Worm (Caenorhabditis elegans) whole organism, L2 larva: Measurements from ENCODE around the gene ZK180.5.

Experiments
- aly-2 ChIP-seq: fragments of 150-350 bp; optimal IDR thresholded peaks from 2 replicates; lab custom pipeline; 2014; ENCODE audit warnings: missing biosample characterization, missing genetic modification characterization
- blmp-1 ChIP-seq: sonication (generic microtip); optimal IDR thresholded peaks from 2 replicates; lab custom pipeline; 2017; ENCODE audit warnings: missing genetic modification characterization, mild to moderate bottlenecking, missing compliant biosample characterization, antibody characterized with exemption, moderate library complexity; ENCODE audit not compliant: insufficient read depth
- crh-2 ChIP-seq: sonication (generic microtip); optimal IDR thresholded peaks from 2 replicates; lab custom pipeline; 2017; ENCODE audit warnings: missing biosample characterization, missing genetic modification characterization
- dmd-4 ChIP-seq: sonication (generic microtip); optimal IDR thresholded peaks from 2 replicates; lab custom pipeline; 2017; ENCODE audit warnings: missing biosample characterization, missing genetic modification characterization
- lin-13 ChIP-seq: fragments of 150-350 bp; optimal IDR thresholded peaks from 2 replicates; lab custom pipeline; 2014; ENCODE audit warnings: missing biosample characterization, missing genetic modification reagents, missing genetic modification characterization
- mdl-1 ChIP-seq, 2 experiments: fragments of 150-350 bp in 1 of 2; sonication (generic microtip) in 1 of 2; optimal IDR thresholded peaks; 2 replicates each; lab custom pipeline; 2017; ENCODE audit warnings: missing biosample characterization in 2 of 2, missing genetic modification characterization in 2 of 2
- nhr-11 ChIP-seq: fragments of 150-350 bp; optimal IDR thresholded peaks from 2 replicates; lab custom pipeline; 2014; ENCODE audit warnings: missing biosample characterization, missing genetic modification characterization
- nhr-237 ChIP-seq: fragments of 150-350 bp; optimal IDR thresholded peaks from 2 replicates; lab custom pipeline; 2014; ENCODE audit warnings: missing biosample characterization, missing genetic modification characterization
- nhr-77 ChIP-seq: fragments of 150-350 bp; optimal IDR thresholded peaks from 2 replicates; lab custom pipeline; 2014; ENCODE audit warnings: missing biosample characterization, missing genetic modification characterization
- unc-62 ChIP-seq: fragments of 150-350 bp; optimal IDR thresholded peaks from 2 replicates; lab custom pipeline; 2014; ENCODE audit warnings: missing biosample characterization, missing genetic modification reagents, missing genetic modification characterization
- ztf-1 ChIP-seq: fragments of 200-800 bp; sonication (Bioruptor generic); conservative IDR thresholded peaks from 2 replicates; pipeline ENCODE4 v1.3.6; 2022; ENCODE audit warnings: missing genetic modification characterization, missing compliant biosample characterization
- ztf-4 ChIP-seq: fragments of 150-350 bp; optimal IDR thresholded peaks from 2 replicates; lab custom pipeline; 2014; ENCODE audit warnings: missing biosample characterization, missing genetic modification characterization

DNA sequence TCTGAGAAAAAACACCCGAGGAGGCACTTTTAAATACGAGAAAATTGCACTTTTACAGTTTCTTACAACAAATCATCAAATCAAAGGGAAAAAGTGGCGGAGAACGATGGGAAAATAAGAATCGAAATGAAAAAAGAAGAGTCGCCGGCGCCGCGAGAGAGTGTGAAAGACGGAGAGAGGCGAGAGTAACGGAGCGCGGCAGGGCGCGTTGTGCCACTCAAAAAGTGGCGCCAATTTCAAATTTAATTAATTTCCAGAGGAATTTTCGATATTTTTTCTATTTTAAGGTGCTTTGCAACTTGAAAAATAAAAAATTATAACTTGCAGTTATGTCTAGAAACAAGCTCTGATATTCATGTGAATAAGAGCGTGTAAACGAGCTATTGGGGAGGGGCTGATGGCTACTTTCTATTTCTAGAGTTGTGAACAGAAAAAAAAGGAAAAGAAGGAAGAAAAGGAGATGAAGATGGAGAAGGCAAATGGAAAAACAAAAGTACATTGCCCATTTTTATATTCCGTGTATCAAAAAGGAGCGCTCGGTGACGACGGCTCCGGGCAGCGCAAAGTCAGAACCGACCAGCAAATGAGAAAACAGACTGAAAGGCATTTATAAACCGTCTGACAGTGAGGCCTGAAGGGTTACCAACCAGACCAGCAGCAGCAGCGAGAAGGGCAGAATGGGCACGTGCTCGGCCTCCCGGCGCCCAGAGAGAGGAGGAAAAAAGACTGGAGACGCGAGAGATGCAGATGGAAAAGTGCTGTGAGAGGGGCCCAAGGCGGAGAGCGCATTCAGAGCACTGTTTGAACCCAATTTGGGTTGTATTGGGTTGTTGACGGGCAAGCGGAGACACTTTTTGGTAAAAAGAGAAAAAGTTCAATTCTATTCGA lies 45.8 kb downstream of the ZK180.5 start:
- TF ChIP-seq ztf-1 (GFP tag; lab: Robert Waterston, UW): no peak
- TF ChIP-seq unc-62 (GFP tag; lab: Kevin White, UChicago): no peak
- TF ChIP-seq nhr-237: no peak
- no peak for TF ChIP-seq lin-13 (GFP tag; lab: Kevin White, UChicago)
- TF ChIP-seq nhr-77: no peak
- TF ChIP-seq ztf-4 (tag; lab: Kevin White, UChicago): no peak
- TF ChIP-seq dmd-4 (tag; lab: Kevin White, UChicago): no peak
- peak; percentile 71 to 85 for TF ChIP-seq mdl-1 (tag; optimal IDR thresholded peaks at IDR 0.05; lab: Kevin White, UChicago)
- no peak for TF ChIP-seq aly-2 (tag; lab: Kevin White, UChicago)
- no peak for TF ChIP-seq blmp-1 (tag; lab: Kevin White, UChicago)
- no peak for TF ChIP-seq crh-2 (tag; lab: Kevin White, UChicago)
- no peak for TF ChIP-seq nhr-11 (tag; lab: Kevin White, UChicago)
